Fruit fly (Drosophila melanogaster): ENCODE measurements around the gene sowah.
A peak's percentile ranks its signal among the peaks of the same experiment; 100 is the strongest.

sowah gene

DNA sequence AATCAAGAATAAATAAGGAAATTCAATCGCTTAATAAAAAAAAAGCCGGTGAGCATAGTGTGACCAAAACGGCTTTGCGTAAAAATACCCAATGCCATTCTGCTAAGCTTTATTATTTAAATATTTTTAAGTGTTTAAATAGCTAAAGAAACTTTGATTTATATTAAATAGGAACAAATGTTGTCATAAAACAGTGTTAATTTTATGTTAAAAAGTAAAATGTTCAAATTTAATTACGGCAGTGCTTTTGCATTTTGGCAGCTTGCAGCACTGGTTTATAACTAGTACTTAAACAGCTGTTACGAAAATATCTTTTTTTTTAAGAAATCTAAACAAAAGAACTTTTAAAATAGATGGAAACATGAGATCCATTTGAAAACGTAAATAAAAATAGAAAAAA, 71.1 kb downstream of the sowah start, which contains the start of the genes CG10638 and CG10681 (continued):
- TF ChIP-seq CG14667 (GFP tag; IDR thresholded peaks at IDR 0.05): no peak
- peak; percentile 45 for TF ChIP-seq Lhr (GFP tag; optimal IDR thresholded peaks at IDR 0.05)
- TF ChIP-seq HLH54F (GFP tag; optimal IDR thresholded peaks at IDR 0.05): no peak
- TF ChIP-seq Six4 (GFP tag; optimal IDR thresholded peaks at IDR 0.05): no peak
- peak; percentile 49 for TF ChIP-seq CG5245 (GFP tag; optimal IDR thresholded peaks at IDR 0.05)
- peak; percentile 22 for TF ChIP-seq CG18764 (GFP tag; optimal IDR thresholded peaks at IDR 0.05)
- TF ChIP-seq da (GFP tag; optimal IDR thresholded peaks at IDR 0.05): no peak
- peak; percentile 67 for TF ChIP-seq CG3847 (GFP tag; IDR thresholded peaks at IDR 0.05)
- no peak for TF ChIP-seq trh (GFP tag; optimal IDR thresholded peaks at IDR 0.05)
- TF ChIP-seq Drgx (GFP tag; IDR thresholded peaks at IDR 0.05): no peak
- TF ChIP-seq Awh (GFP tag; IDR thresholded peaks at IDR 0.05): no peak
- peak; percentile 20 for TF ChIP-seq Dek (tag; optimal IDR thresholded peaks at IDR 0.05)
- no peak for TF ChIP-seq jumu (GFP tag; optimal IDR thresholded peaks at IDR 0.05)
- peak; percentile 31 for TF ChIP-seq exex (tag; optimal IDR thresholded peaks at IDR 0.05)
- TF ChIP-seq TFAM (GFP tag; optimal IDR thresholded peaks at IDR 0.05): no peak
- no peak for TF ChIP-seq CG17568 (GFP tag; optimal IDR thresholded peaks at IDR 0.05)
- no peak for TF ChIP-seq ranshi (GFP tag; IDR thresholded peaks at IDR 0.05)
- no peak for TF ChIP-seq Hr39 (optimal IDR thresholded peaks at IDR 0.05)
- no peak for TF ChIP-seq sisA (GFP tag; IDR thresholded peaks at IDR 0.05)
- TF ChIP-seq CG12942 (GFP tag; optimal IDR thresholded peaks at IDR 0.05): no peak
- no peak for TF ChIP-seq otp (GFP tag; IDR thresholded peaks at IDR 0.05)
- no peak; the same call in 2 of the 3 replicates for TF ChIP-seq CG11695 (GFP tag; IDR thresholded peaks at IDR 0.05)
- TF ChIP-seq ap (GFP tag; IDR thresholded peaks at IDR 0.05): no peak
- TF ChIP-seq tio (GFP tag; optimal IDR thresholded peaks at IDR 0.05): no peak
- TF ChIP-seq Doc3 (GFP tag; IDR thresholded peaks at IDR 0.05; ENCODE audit: partially characterized antibody): no peak
- peak; percentile 33 for TF ChIP-seq CG30020 (tag; optimal IDR thresholded peaks at IDR 0.05)
- no peak for TF ChIP-seq gt (GFP tag; IDR thresholded peaks at IDR 0.05)
- TF ChIP-seq lola (GFP tag; optimal IDR thresholded peaks at IDR 0.05): peak in 1 of 3 experiments; percentile 37
- no peak for TF ChIP-seq CG2889 (GFP tag; IDR thresholded peaks at IDR 0.05)
- no peak for TF ChIP-seq ewg (GFP tag; optimal IDR thresholded peaks at IDR 0.05)
- no peak for TF ChIP-seq CG3065 (GFP tag; optimal IDR thresholded peaks at IDR 0.05)
- TF ChIP-seq Gug (GFP tag; IDR thresholded peaks at IDR 0.05): no peak
- TF ChIP-seq Doc2 (GFP tag; IDR thresholded peaks at IDR 0.05): no peak
- no peak for TF ChIP-seq prd (optimal IDR thresholded peaks at IDR 0.05)
- no peak for TF ChIP-seq prd (GFP tag; IDR thresholded peaks at IDR 0.05)
- TF ChIP-seq Oli (tag; optimal IDR thresholded peaks at IDR 0.05): no peak
- peak; percentile 49 for TF ChIP-seq CG18262 (tag; optimal IDR thresholded peaks at IDR 0.05)
- peak; percentile 46 for TF ChIP-seq Hsf (GFP tag; optimal IDR thresholded peaks at IDR 0.05)
- no peak for TF ChIP-seq tll (GFP tag; optimal IDR thresholded peaks at IDR 0.05)
- TF ChIP-seq slp2 (GFP tag; optimal IDR thresholded peaks at IDR 0.05): no peak
- TF ChIP-seq hbn (GFP tag; IDR thresholded peaks at IDR 0.05; ENCODE audit: partially characterized antibody): no peak
- TF ChIP-seq CG31365 (tag; optimal IDR thresholded peaks at IDR 0.05): no peak
- peak; percentile 23 for TF ChIP-seq az2 (GFP tag; optimal IDR thresholded peaks at IDR 0.05)
- TF ChIP-seq CG17359 (tag; optimal IDR thresholded peaks at IDR 0.05): peak; percentile 43
- no peak for TF ChIP-seq Abd-B (GFP tag; optimal IDR thresholded peaks at IDR 0.05)
- TF ChIP-seq NC2α (GFP tag; optimal IDR thresholded peaks at IDR 0.05): no peak
- no peak for TF ChIP-seq CG9876 (GFP tag; optimal IDR thresholded peaks at IDR 0.05)
- peak; percentile 65 for TF ChIP-seq PHDP (tag; optimal IDR thresholded peaks at IDR 0.05)
- TF ChIP-seq tin (GFP tag; optimal IDR thresholded peaks at IDR 0.05): peak; percentile 43
- no peak for TF ChIP-seq CG12236 (GFP tag; optimal IDR thresholded peaks at IDR 0.05)
- peak; percentile 71 for TF ChIP-seq Fer1 (GFP tag; optimal IDR thresholded peaks at IDR 0.05)
- peak; percentile 16 for TF ChIP-seq CG13624 (GFP tag; optimal IDR thresholded peaks at IDR 0.05)
- TF ChIP-seq slbo (GFP tag; IDR thresholded peaks at IDR 0.05): peak; percentile 24; the same call in 1 of the 2 replicates
